Worm (Caenorhabditis elegans) whole organism, early embryonic: ENCODE data around the gene F32D8.13.

Source experiments
- F13C5.2 ChIP-seq: sonication (generic microtip); optimal IDR thresholded peaks from 2 replicates; lab custom pipeline; 2017; ENCODE audit warnings: mild to moderate bottlenecking, missing genetic modification characterization, inconsistent platforms, missing compliant biosample characterization
- ama-1 ChIP-seq: fragments of 150-350 bp; optimal IDR thresholded peaks from 2 replicates; lab custom pipeline; 2014
- ceh-13 ChIP-seq: fragments of 200-800 bp; sonication (Bioruptor generic); optimal IDR thresholded peaks from 2 replicates; lab custom pipeline; 2018; ENCODE audit warnings: mild to moderate bottlenecking, missing genetic modification characterization, missing compliant biosample characterization
- ceh-36 ChIP-seq: sonication (generic microtip); optimal IDR thresholded peaks from 2 replicates; lab custom pipeline; 2016; ENCODE audit warnings: missing genetic modification characterization, inconsistent platforms, missing compliant biosample characterization
- tbx-11 ChIP-seq: fragments of 200-800 bp; sonication (Bioruptor generic); IDR thresholded peaks from 2 replicates; pipeline ENCODE4 v1.3.6; 2022; ENCODE audit warnings: missing genetic modification characterization, missing compliant biosample characterization
- tbx-37 ChIP-seq: fragments of 200-800 bp; sonication (Bioruptor generic); conservative IDR thresholded peaks from 2 replicates; pipeline ENCODE4 v1.3.6; 2022; ENCODE audit warnings: missing genetic modification reagents, missing genetic modification characterization, missing compliant biosample characterization
- tra-4 ChIP-seq: sonication (generic microtip); optimal IDR thresholded peaks from 2 replicates; lab custom pipeline; 2017; ENCODE audit warnings: missing genetic modification characterization, missing compliant biosample characterization

DNA sequence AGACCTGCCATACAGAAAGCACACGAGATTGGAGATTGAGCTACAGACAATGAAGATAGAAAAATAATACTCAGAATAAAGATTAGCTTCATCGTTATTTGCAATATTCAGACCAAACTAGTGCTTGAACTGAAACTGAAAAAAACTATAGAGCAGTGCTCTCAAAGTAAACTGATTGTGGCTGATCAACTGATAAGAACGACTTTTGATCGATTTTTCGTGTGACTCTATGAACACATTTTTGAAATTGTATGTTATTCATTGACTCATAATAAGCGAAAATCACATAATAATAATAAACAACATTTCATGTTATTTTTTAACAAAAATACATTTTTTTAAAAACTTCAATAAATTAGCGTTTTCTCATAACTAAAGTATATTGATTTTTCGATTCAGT lies 4.8 kb upstream of the F32D8.13 start, which contains the start of gene spp-16:
- TF ChIP-seq F13C5.2 (tag; lab: Kevin White, UChicago) (no peak), tra-4 (tag; lab: Kevin White, UChicago) (no peak), ceh-36 (no peak), tbx-11 (no peak), tbx-37 (GFP tag; lab: Robert Waterston, UW) (no peak), ama-1 (lab: Kevin White, UChicago) (no peak), ceh-13 (GFP tag; lab: Kevin White, UChicago) (no peak)
